Fruit fly (Drosophila melanogaster): ENCODE data around the gene TBC1D23.

Gene TBC1D23

DNA sequence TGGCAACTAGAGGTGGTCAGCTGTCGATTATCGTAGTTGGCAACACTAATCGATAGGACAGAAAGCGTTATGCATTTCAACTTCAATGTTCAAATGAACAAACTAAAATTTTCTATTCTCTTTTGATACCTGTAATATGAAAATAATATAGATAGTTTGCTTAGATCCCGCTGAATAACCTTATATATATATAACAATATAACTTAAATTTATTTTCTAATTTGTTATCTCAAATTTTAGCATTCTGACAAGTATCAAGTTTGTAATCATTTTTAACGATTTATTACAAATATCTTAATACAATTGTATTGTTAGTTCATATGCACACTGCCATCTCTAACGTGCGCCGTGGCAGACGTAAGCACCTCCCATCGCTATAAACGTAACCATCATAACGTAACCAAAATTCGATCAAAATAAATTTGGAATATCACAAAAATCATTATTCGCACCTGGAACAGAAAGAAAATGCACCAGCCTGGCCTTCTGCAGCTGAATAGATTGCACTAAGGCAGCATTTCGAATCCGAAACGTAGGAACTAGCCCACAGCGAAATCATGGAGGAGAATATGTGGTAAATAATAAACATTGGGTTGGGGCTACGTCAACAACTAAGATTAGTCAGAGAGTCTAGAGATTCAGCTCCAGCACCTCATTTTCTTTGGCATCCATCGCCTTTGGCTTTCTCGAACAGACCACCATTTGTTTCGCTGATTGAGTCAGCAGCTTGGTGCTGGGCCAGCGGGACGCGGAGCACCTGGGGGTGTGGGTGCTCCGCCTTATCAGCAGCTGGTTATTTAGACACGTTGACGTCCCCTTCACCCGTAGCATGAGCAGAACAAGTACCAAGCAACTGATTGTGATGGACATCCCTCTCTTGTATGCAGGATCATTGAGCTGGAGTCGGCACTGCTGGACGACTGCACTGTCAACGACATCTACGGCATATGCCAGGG lies at the start of gene TBC1D23, which contains the start of gene Pino:
Gene TBC1D23 (plus strand): TSS at position 385 of the 956 bp plus-strand sequence.
Gene Pino (minus strand): TSS at position 22 of the 956 bp plus-strand sequence.
- TF ChIP-seq CTCF (optimal IDR thresholded peaks at IDR 0.05): no peak
- TF ChIP-seq CG8478 (optimal IDR thresholded peaks at IDR 0.05): no peak

DNA sequence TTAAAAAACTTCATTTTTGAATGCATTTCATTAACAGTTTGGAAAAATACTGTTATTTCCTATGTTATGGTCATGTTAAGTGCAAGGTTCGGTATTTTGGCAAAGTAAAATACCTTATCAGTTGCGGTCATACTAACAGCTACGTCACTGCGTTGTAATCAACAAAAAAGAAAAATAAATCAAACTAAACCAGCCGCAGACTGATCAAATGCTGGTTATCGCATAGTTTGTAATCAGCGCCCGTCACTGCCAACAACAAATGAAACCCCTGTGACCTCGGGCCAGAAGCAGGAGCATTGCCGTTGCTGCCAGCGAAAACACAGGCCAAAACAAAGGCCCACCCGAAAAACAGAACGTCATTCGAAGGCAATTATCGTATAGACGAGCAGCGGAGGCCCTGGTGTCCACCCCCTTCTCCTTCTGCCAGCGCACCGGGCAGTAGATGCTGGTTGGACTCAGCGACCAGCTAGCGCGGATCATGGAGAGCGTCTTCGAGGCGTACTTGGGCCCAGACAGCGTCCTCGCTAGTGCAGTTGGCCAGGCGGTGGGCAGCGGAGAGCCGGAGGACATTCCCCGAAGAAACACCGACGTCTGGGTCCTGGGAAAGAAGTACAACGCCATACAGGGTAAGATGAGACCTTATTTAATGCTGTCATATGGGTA lies 48.2 kb upstream of the TBC1D23 start, which contains the start of gene Atg4a:
Gene Atg4a (plus strand): TSS at position 110 of the 663 bp plus-strand sequence.
- no peak for TF ChIP-seq CG8478 (optimal IDR thresholded peaks at IDR 0.05)
- no peak for TF ChIP-seq CTCF (optimal IDR thresholded peaks at IDR 0.05)

DNA sequence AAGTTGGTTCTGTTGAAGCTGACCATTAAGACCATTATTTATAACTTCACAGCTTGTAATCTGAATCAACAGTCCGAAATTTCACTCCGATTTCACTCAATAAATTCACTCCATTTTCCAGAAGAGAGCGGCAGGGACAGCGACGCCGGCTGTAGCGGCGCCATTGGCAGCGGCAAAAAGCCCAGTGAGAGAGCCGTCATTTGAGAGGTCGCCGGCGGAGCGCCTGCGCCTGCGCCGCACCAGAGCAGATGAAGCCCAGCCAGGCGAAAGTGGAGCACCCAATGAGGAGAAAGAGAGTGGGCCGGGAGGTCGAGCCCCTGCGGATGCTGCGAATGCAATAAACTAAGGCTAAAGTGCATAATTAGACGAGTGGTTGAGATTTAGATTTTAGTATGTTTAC lies 46.4 kb upstream of the TBC1D23 start:
- no peak for TF ChIP-seq CTCF (optimal IDR thresholded peaks at IDR 0.05)
- TF ChIP-seq CG8478 (optimal IDR thresholded peaks at IDR 0.05): no peak

DNA sequence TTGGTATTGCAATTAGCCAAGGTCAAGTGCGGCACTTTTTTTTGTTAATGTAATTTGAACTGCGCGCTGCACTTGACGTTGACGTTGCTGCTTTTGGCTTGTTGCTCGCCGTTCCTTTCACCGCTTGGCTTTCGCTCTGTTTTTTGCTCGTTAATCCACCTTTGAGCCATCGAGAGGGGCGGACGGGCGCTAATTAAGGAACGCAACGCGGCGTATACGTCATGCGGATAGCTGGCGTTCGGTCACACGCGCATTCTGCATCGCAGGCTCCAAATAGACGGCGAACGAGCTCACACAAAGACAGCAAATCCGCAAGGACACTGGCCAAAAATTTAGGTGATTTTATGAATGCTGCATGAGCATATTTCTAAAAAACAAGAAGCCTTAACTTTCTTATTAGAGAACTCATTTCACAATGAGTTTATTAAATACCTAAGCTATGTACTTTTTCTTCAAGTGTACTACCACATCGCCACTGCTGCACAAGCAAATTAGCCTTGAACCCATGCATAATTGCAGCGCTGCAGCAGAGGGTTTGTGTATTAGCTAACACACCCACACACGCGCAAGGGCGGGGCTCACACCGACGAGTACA lies 42.7 kb upstream of the TBC1D23 start:
- TF ChIP-seq CG8478 (optimal IDR thresholded peaks at IDR 0.05) (no peak), CTCF (optimal IDR thresholded peaks at IDR 0.05) (no peak)

DNA sequence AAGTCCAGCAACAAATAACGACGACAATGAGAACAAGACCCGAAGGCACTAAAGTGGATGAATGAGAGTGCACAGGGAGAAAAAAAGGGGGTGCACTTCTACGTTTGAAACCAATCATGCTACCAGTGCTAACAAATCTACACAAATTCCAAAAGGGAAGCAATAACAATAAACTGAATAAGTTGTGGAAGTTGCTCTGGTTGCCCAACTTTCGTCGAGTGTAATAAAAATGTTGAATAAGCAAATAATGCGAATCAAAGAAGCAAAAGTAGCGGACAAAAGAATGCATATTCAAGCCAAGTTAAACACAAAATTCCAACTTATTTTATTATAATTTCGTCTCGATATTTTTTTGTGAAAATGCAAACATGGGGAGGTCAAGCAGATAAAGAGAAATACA lies 37.4 kb upstream of the TBC1D23 start:
- TF ChIP-seq CG8478 (optimal IDR thresholded peaks at IDR 0.05): no peak

DNA sequence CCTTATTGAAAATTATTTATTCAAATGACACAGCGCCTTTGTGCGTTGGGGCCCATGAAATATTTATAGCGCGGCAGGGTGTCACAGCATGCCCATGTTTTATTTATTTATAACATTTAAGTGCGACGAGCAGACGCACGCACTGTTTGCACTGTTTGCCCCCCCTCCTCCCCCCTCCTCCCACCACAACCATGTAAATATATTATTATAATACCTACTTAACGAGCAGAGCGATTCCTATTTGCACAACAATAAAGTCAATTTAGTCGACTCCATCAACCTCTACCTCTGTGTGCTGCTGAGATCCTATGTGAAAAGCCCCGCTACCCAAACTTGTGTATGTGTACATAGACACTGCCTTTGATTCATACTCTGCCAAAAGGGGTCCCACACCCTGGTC lies 34.4 kb upstream of the TBC1D23 start:
- TF ChIP-seq CTCF (optimal IDR thresholded peaks at IDR 0.05) (no peak), CG8478 (optimal IDR thresholded peaks at IDR 0.05) (no peak)

DNA sequence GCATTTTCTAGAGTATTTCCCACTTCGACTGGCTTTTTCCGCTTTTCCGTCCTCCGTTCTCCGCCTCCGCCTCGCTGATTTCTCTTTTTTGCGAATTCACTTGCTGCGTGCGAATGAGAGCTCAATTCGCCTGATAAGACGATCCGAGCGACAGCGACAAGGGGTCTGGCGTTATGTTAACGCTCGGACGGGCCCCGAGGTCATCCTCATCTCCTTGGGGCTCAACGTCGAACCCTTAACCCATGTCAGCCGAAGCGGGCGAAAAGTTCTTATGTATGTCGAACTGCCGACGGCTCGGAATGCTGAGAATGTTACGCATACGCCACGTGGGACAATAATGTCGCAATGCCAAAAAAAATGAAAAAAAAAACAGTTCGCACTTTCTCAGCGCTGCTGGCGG lies 33.7 kb upstream of the TBC1D23 start:
- TF ChIP-seq CTCF (optimal IDR thresholded peaks at IDR 0.05) (no peak), CG8478 (optimal IDR thresholded peaks at IDR 0.05) (no peak)

DNA sequence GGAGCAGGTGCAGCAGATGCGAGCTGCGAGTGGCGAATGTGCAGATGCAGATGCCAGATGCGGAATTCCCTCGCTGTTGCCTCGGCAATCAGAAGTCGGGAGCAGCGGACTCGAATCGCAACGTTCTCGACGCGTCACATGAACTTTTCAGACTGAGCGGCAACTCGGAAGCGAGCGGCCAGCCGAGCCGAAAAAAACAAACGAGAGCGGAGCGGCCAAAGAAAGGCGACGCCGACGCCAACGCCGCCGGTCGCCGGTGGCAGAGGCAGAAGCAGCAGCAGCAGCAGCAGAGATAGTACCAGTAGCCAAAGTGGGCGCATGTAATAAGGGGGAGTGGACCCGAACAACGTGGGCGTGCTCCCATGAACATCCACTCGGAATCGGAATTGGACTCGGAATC lies 26.8 kb upstream of the TBC1D23 start, which contains the start of gene CG4629:
Gene CG4629 (minus strand): TSS at position 156 of the 400 bp plus-strand sequence.
- TF ChIP-seq CG8478 (optimal IDR thresholded peaks at IDR 0.05) (no peak), CTCF (optimal IDR thresholded peaks at IDR 0.05) (no peak)

DNA sequence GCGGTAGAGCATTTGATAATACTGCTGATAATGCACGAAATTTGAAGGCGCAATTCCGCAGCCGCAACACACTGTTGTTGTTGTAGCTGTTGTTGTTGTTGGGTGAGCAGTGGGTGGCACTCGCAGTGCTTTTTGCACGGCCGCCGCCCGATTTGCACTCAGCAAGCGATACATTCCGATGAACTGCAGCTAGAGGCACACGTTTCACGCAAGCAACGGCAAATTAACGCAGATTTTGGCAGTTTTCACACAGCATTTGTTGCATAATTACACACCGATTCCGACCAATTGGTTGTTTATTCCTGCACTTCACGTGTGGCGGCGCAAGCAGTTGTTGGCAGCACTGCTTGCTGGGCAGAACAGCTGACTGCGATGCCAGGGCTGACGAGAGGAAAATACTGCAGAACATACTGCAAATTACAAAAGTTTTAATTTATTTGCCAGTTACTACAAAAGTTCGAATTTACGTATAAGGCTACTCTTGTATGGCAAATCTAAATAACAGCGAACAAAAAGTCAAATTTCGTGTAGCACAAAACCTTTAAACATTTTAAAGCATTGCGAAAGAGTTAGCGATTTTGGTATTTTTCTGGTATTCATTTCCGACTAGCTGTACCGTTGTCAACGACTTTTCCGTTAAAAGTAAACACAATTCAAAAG lies 21.0 kb upstream of the TBC1D23 start, which contains the start of the genes PolrMT and CG14339:
Gene PolrMT (minus strand): TSS at position 345 of the 660 bp plus-strand sequence.
Gene CG14339 (plus strand): TSS at position 512 of the 660 bp plus-strand sequence.
- TF ChIP-seq CTCF (optimal IDR thresholded peaks at IDR 0.05) (peak in 1 of 2 experiments; percentile 18), CG8478 (optimal IDR thresholded peaks at IDR 0.05) (no peak)

DNA sequence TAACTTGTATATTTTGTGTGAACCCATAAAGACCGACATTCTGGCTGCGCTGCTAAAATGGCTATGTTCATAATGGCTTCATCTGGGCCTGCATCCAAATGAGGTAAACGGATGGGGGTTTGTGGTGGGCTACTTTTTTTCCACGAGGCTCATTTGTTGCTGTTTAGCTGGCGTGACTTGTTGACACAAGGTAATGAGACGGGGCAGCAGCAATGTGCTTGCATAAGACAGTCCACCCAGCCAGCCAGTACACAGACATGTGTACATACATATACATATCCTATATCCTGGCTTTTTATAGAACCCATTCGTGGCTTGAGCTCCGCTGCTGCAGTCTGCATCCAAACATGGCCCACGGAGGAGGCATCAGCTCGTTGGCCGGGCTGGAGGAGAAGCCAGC lies 16.5 kb upstream of the TBC1D23 start, which contains the start of gene CG14340:
Gene CG14340 (plus strand): TSS at position 301 of the 400 bp plus-strand sequence.
- no peak for TF ChIP-seq CTCF (optimal IDR thresholded peaks at IDR 0.05)
- no peak for TF ChIP-seq CG8478 (optimal IDR thresholded peaks at IDR 0.05)

DNA sequence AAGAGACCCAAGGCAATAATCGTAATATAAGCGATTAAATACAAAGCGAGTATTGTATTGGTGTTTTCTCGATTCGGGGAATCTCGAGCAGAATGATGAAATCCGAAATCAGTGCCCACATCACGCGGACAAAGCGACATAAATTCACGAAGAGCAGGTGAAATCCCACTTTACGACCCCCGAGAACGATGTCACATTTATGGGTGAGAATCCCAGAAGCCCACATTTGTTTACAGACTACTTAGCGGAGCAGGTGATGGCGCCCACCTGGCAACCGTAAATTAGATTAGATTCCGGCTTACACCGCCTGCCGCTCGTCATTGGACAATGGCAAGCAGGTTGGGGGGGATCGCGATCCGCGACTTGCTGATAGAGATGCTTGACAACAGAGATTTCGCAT lies 14.9 kb upstream of the TBC1D23 start:
- TF ChIP-seq CG8478 (optimal IDR thresholded peaks at IDR 0.05) (no peak), CTCF (optimal IDR thresholded peaks at IDR 0.05) (no peak)

DNA sequence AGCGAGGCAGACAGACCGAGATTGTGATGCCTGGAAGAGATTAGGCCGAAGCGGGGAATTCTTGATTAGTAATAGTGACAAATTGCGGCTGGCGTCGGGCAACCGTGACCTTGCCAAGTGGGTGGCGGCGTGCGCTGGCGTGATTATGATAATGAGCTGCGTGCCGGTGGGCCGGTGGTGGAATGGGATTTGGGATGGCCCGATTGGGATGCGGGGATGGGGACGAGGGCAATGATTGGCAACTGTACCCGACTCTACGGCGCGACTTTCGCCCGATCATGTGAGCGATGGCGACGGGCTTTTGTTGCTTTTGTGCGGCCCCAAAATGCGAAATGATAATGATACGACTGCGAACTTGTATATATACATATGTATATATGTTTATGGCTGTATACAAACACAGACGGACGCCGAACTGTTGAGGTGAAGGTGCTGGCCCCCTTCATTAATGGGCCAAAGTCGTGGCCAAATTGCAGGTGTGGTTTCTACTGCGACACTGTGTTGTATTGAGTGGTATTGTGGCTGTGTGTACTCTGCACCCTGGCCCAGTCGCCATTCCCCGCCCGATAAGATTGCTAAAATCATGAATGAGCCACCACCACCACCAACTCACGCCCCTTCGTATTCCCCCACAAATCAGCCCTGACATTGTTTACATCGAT lies 12.3 kb upstream of the TBC1D23 start:
- TF ChIP-seq CG8478 (optimal IDR thresholded peaks at IDR 0.05) (no peak), CTCF (optimal IDR thresholded peaks at IDR 0.05) (no peak)

DNA sequence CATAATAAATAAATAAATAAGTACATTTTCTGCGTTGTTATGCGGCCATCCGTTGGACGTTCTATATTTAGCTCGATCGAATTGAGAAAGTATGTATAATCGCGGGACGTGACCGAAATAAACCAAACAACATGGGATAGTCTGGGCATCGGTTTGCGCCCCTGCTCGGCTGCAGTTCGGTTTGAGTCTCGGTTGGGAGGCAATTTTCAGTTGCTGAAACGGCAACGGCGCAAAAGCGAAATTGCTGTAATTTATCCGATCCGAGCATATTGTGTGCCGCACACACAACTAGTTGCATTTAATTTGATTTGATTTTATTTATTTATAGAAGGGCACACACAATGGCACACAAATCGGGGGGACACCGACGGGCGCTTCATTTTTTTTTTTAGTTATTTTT lies 11.0 kb upstream of the TBC1D23 start:
- TF ChIP-seq CG8478 (optimal IDR thresholded peaks at IDR 0.05) (no peak), CTCF (optimal IDR thresholded peaks at IDR 0.05) (peak; percentile 11 to 51)

Data from S2 (cell line).